Worm (Caenorhabditis elegans) whole organism, late embryonic: Measurements from ENCODE around the gene Y110A2AL.4.
A peak's percentile ranks its signal among the peaks of the same experiment; 100 is the strongest.

ENCODE experiments used
- K09A11.1 ChIP-seq: sonication (generic microtip); optimal IDR thresholded peaks from 2 replicates; lab custom pipeline; 2017; ENCODE audit warnings: antibody characterized with exemption, mild to moderate bottlenecking, missing genetic modification characterization, missing compliant biosample characterization; ENCODE audit not compliant: insufficient read depth
- ceh-19 ChIP-seq: fragments of 200-800 bp; sonication (Bioruptor generic); optimal IDR thresholded peaks from 2 replicates; lab custom pipeline; 2018; ENCODE audit warnings: mild to moderate bottlenecking, missing genetic modification characterization, missing compliant biosample characterization
- ceh-2 ChIP-seq: sonication (generic microtip); optimal IDR thresholded peaks from 2 replicates; lab custom pipeline; 2016; ENCODE audit warnings: missing genotype, missing genetic modification characterization, missing compliant biosample characterization
- ceh-30 ChIP-seq: fragments of 150-350 bp; optimal IDR thresholded peaks from 2 replicates; lab custom pipeline; 2014; ENCODE audit warnings: missing biosample characterization, missing genetic modification characterization
- ceh-34 ChIP-seq: sonication (generic microtip); optimal IDR thresholded peaks from 2 replicates; lab custom pipeline; 2016; ENCODE audit warnings: mild to moderate bottlenecking, missing genetic modification characterization, missing compliant biosample characterization
- ceh-6 ChIP-seq: fragments of 200-800 bp; sonication (Bioruptor generic); optimal IDR thresholded peaks from 2 replicates; lab custom pipeline; 2018; ENCODE audit warnings: mild to moderate bottlenecking, missing genetic modification characterization, missing compliant biosample characterization
- dmd-4 ChIP-seq: sonication (generic microtip); optimal IDR thresholded peaks from 2 replicates; lab custom pipeline; 2016; ENCODE audit warnings: borderline replicate concordance, missing genetic modification characterization, missing compliant biosample characterization
- dve-1 ChIP-seq: sonication (generic microtip); optimal IDR thresholded peaks from 2 replicates; lab custom pipeline; 2017; ENCODE audit warnings: antibody characterized with exemption, mild to moderate bottlenecking, missing genetic modification characterization, missing compliant biosample characterization
- elt-2 ChIP-seq: sonication (generic microtip); optimal IDR thresholded peaks from 2 replicates; lab custom pipeline; 2016; ENCODE audit warnings: missing genetic modification reagents, missing genetic modification characterization, missing compliant biosample characterization
- gmeb-2 ChIP-seq: sonication (generic microtip); optimal IDR thresholded peaks from 2 replicates; lab custom pipeline; 2016; ENCODE audit warnings: missing genetic modification characterization, inconsistent platforms, missing compliant biosample characterization
- hlh-13 ChIP-seq: fragments of 200-800 bp; sonication (Bioruptor generic); optimal IDR thresholded peaks from 2 replicates; lab custom pipeline; 2018; ENCODE audit warnings: mild to moderate bottlenecking, missing genetic modification characterization, missing compliant biosample characterization
- hlh-15 ChIP-seq: sonication (generic microtip); optimal IDR thresholded peaks from 2 replicates; lab custom pipeline; 2016; ENCODE audit warnings: missing genetic modification characterization, missing compliant biosample characterization
- hlh-30 ChIP-seq: sonication (generic microtip); optimal IDR thresholded peaks from 2 replicates; lab custom pipeline; 2017; ENCODE audit warnings: antibody characterized with exemption, missing genetic modification characterization, missing compliant biosample characterization; ENCODE audit not compliant: insufficient read depth
- madf-2 ChIP-seq: sonication (generic microtip); optimal IDR thresholded peaks from 2 replicates; lab custom pipeline; 2017; ENCODE audit warnings: missing genetic modification characterization, missing compliant biosample characterization
- pag-3 ChIP-seq: sonication (generic microtip); optimal IDR thresholded peaks from 2 replicates; lab custom pipeline; 2016; ENCODE audit warnings: missing compliant biosample characterization, missing genetic modification characterization, borderline replicate concordance
- pax-1 ChIP-seq: fragments of 150-350 bp; optimal IDR thresholded peaks from 2 replicates; lab custom pipeline; 2014; ENCODE audit warnings: missing biosample characterization, missing genetic modification characterization
- pros-1 ChIP-seq: fragments of 150-350 bp; optimal IDR thresholded peaks from 2 replicates; lab custom pipeline; 2014; ENCODE audit warnings: missing biosample characterization, missing genetic modification reagents, missing genetic modification characterization
- rnt-1 ChIP-seq: sonication (generic microtip); optimal IDR thresholded peaks from 2 replicates; lab custom pipeline; 2016; ENCODE audit warnings: missing genetic modification characterization, missing compliant biosample characterization
- tbx-7 ChIP-seq: sonication (generic microtip); optimal IDR thresholded peaks from 2 replicates; lab custom pipeline; 2016; ENCODE audit warnings: missing genotype, missing genetic modification characterization, missing compliant biosample characterization
- unc-42 ChIP-seq: sonication (generic microtip); optimal IDR thresholded peaks from 2 replicates; lab custom pipeline; 2016; ENCODE audit warnings: missing genotype, missing genetic modification characterization, missing compliant biosample characterization
- unc-55 ChIP-seq: sonication (generic microtip); optimal IDR thresholded peaks from 2 replicates; lab custom pipeline; 2017; ENCODE audit warnings: missing biosample characterization, missing genetic modification reagents, missing genetic modification characterization
- unc-86 ChIP-seq: sonication (generic microtip); optimal IDR thresholded peaks from 2 replicates; lab custom pipeline; 2016; ENCODE audit warnings: missing genetic modification characterization, missing compliant biosample characterization
- zip-5 ChIP-seq: sonication (generic microtip); optimal IDR thresholded peaks from 2 replicates; lab custom pipeline; 2016; ENCODE audit warnings: missing genetic modification characterization, missing compliant biosample characterization
- ztf-16 ChIP-seq: sonication (generic microtip); optimal IDR thresholded peaks from 2 replicates; lab custom pipeline; 2017; ENCODE audit warnings: missing genetic modification characterization, missing compliant biosample characterization

Gene Y110A2AL.4

ce11 chrII:2829482-2829881 is 9.6 kb upstream of the Y110A2AL.4 start:
- TF ChIP-seq hlh-15 (tag; lab: Kevin White, UChicago): no peak

DNA sequence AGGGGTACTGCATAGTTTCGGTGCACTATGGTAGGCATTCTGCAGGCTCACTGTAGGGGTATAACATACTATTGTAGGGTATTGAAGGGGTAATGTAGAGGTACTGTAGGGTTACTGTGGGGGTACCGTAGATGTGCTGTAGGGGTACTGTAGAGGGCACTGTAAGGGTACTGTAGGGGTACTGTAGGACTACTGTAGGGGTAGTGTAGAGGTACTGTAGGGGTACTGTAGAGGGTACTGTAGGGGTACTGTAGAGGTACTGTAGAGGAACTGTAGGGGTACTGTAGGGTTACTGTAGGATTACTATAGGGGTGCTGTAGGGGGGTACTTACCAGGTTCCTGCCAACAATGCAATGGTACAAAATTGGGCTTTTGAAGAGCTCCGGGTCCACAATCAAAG is 9.0 kb upstream of the Y110A2AL.4 start:
- TF ChIP-seq pax-1 (no peak), zip-5 (tag; lab: Kevin White, UChicago) (no peak), ceh-34 (no peak), K09A11.1 (tag; lab: Kevin White, UChicago) (no peak), gmeb-2 (no peak), tbx-7 (tag; lab: Kevin White, UChicago) (no peak)

DNA sequence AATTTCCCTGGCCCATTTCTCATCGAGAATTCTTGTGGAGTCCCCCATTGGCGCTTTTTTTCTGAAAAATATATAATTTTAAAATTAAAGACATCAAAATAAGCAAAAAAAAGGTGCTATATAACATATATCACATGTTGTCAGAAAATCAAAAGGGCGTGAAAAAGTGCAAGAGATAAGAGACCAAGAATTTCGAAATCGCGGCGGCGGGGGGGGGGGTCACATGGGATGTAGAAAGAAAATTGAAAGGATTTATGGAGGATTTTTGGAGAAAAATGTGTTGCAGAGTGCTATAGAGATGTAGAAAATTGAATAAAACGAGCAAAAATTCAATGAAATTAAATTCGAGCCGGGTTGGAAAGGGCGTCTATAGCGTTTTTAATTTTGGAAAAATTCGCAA is 7.9 kb upstream of the Y110A2AL.4 start, which contains the start of gene K12H6.6:
K12H6.6 (minus strand) TSS at position 61 of the 400 bp plus-strand sequence.
- TF ChIP-seq rnt-1 (tag; lab: Kevin White, UChicago): no peak
- TF ChIP-seq unc-42 (tag; lab: Kevin White, UChicago): peak; percentile 12

DNA sequence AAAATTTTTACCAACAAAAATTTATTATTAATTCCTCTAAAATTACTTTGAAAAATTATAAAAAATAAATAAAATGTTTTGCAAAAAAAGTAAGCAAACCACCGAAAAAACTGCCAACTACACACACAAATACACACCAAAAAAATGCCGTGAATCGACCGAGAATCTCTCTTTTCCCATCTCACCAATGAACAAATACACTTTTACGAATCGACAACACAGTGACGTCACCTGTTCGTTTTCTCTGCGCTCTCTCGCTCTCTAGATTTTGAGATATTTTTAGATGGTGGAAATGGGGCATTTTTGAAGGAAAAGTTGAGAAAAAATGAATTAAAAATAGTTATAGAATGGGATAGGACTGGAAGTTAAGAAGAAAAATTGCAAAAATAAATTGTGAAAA is 7.0 kb upstream of the Y110A2AL.4 start:
- TF ChIP-seq hlh-13 (GFP tag; lab: Kevin White, UChicago): no peak
- peak; percentile 14 for TF ChIP-seq unc-55 (GFP tag; lab: Kevin White, UChicago)

ce11 chrII:2832539-2832938 is 6.6 kb upstream of the Y110A2AL.4 start:
- peak; percentile 26 for TF ChIP-seq ceh-30 (tag; lab: Kevin White, UChicago)
- no peak for TF ChIP-seq ztf-16 (tag; lab: Kevin White, UChicago)
- TF ChIP-seq hlh-30 (tag; lab: Kevin White, UChicago): peak; percentile 57
- TF ChIP-seq, all 69 proteins: peak for 2

ce11 chrII:2834105-2834504 is 5.0 kb upstream of the Y110A2AL.4 start:
- TF ChIP-seq elt-2 (peak; percentile 90), ceh-2 (tag; lab: Kevin White, UChicago) (no peak)

DNA sequence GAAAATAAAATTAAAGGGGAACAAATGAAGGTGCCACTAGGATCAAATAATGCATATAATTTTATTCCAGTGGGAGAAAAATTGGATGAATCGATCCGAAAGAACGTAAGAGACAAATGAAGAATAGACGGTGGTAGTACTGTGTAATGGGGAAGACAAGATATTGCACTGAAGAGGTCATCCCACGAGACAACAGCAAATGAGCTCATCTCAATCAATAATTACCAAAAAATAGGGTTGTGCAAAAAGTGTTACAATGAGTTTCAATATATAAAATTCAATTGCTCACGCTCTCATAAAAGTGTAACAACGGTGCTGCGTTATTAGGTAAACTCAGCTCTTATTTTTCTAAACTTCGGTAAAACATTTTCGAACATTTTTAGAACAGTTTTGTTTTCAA is 2.3 kb upstream of the Y110A2AL.4 start, which contains the start of gene K12H6.7:
K12H6.7 (minus strand) TSS at position 101 of the 400 bp plus-strand sequence.
- TF ChIP-seq unc-86 (tag; lab: Kevin White, UChicago): no peak
- TF ChIP-seq ceh-34: no peak
- no peak for TF ChIP-seq dmd-4 (tag; lab: Kevin White, UChicago)
- TF ChIP-seq, all 69 proteins: peak for 0

ce11 chrII:2841529-2841928 is 2.4 kb downstream of the Y110A2AL.4 start, which contains the start of gene Y110A2AL.6:
Gene Y110A2AL.6 (minus strand): TSS chrII:2841629.
- TF ChIP-seq gmeb-2 (no peak), ceh-30 (tag; lab: Kevin White, UChicago) (no peak), ceh-6 (GFP tag; lab: Kevin White, UChicago) (no peak), ceh-19 (GFP tag; lab: Kevin White, UChicago) (no peak), hlh-30 (tag; lab: Kevin White, UChicago) (no peak), zip-5 (tag; lab: Kevin White, UChicago) (no peak), hlh-13 (GFP tag; lab: Kevin White, UChicago) (no peak), dve-1 (tag; lab: Kevin White, UChicago) (no peak), unc-42 (tag; lab: Kevin White, UChicago) (no peak), pros-1 (no peak)

DNA sequence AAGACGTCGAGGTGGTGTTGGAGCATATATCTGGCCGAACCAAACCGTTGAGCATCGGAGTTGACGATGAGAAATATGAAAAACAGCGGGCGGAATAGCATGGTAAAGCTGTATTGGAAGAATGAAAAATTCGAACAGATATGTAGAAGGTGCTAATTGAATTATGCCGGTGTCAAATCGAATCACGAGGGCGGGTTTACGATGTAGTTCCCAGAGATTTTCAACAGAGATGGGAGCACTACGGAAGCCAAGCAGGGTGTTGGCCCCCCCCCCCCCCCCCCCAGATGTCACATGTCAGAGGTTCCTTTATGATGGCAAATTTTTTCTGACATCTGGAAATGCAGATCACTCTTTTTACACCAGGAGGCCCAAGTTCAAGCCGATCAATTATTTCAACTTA is 4.0 kb downstream of the Y110A2AL.4 start, which contains the start of gene Y110A2AL.7:
Y110A2AL.7 (minus strand) TSS at position 101 of the 400 bp plus-strand sequence.
- TF ChIP-seq pag-3 (tag; lab: Kevin White, UChicago) (no peak), madf-2 (no peak)
